Worm (Caenorhabditis elegans): ENCODE measurements around the gene B0391.14.

Gene B0391.14

ce11 chrV:15551642-15552041, 48.0 kb downstream of the B0391.14 start (continued):
- TF ChIP-seq F49E8.2 (tag; optimal IDR thresholded peaks at IDR 0.05; ENCODE audit: insufficient read depth) (peak; percentile 19), ztf-22 (GFP tag; optimal IDR thresholded peaks at IDR 0.05) (peak; percentile 36), ztf-25 (GFP tag; IDR thresholded peaks at IDR 0.05) (peak; percentile 58; the same call in 1 of the 2 replicates), rcor-1 (GFP tag; IDR thresholded peaks at IDR 0.05) (0 out of 2 replicates have a peak, but pooled peaks have one; percentile 43), ets-4 (GFP tag; optimal IDR thresholded peaks at IDR 0.05) (peak; percentile 18), pha-4 (tag; optimal IDR thresholded peaks at IDR 0.05) (no peak), snpc-1.1 (tag; optimal IDR thresholded peaks at IDR 0.05; ENCODE audit: insufficient read depth) (peak; percentile 19), Y56A3A.18 (GFP tag; IDR thresholded peaks at IDR 0.05) (peak; percentile 84; the same call in 1 of the 2 replicates), ama-1 (optimal IDR thresholded peaks at IDR 0.05) (no peak), ama-1 (GFP tag; optimal IDR thresholded peaks at IDR 0.05) (peak; percentile 22 to 32), ceh-40 (GFP tag; IDR thresholded peaks at IDR 0.05) (0 out of 2 replicates have a peak, but pooled peaks have one; percentile 12), ztf-18 (tag; optimal IDR thresholded peaks at IDR 0.05) (peak; percentile 57), madf-10 (tag; optimal IDR thresholded peaks at IDR 0.05) (peak; percentile 62), ZK185.1 (tag; optimal IDR thresholded peaks at IDR 0.05; ENCODE audit: poor library complexity, severe bottlenecking) (peak; percentile 34), F23B12.7 (tag; optimal IDR thresholded peaks at IDR 0.05; ENCODE audit: insufficient read depth) (peak; percentile 58), snpc-4 (GFP tag; optimal IDR thresholded peaks at IDR 0.05) (peak; percentile 47), snpc-4 (tag; optimal IDR thresholded peaks at IDR 0.05) (peak in 3 of 4 experiments; percentile 33 to 68 (median 43)), nhr-179 (tag; optimal IDR thresholded peaks at IDR 0.05) (peak; percentile 44), ztf-6 (GFP tag; IDR thresholded peaks at IDR 0.05) (0 out of 2 replicates have a peak, but pooled peaks have one; percentile 71), mcd-1 (GFP tag; IDR thresholded peaks at IDR 0.05) (peak; percentile 63), sea-2 (GFP tag; IDR thresholded peaks at IDR 0.05) (no peak), B0261.1 (tag; optimal IDR thresholded peaks at IDR 0.05) (peak; percentile 92), F55B11.4 (tag; optimal IDR thresholded peaks at IDR 0.05; ENCODE audit: borderline replicate concordance, insufficient read depth) (no peak), tbp1 (GFP tag; optimal IDR thresholded peaks at IDR 0.05) (peak; percentile 98), him-1 (tag; optimal IDR thresholded peaks at IDR 0.05) (peak; percentile 71), nhr-27 (tag; optimal IDR thresholded peaks at IDR 0.05) (no peak), F33H1.4 (GFP tag; IDR thresholded peaks at IDR 0.05) (peak; percentile 30; the same call in 1 of the 2 replicates), mel-28 (tag; optimal IDR thresholded peaks at IDR 0.05; ENCODE audit: borderline replicate concordance) (peak; percentile 34), egl-18 (GFP tag; IDR thresholded peaks at IDR 0.05) (no peak), cebp-1 (GFP tag; IDR thresholded peaks at IDR 0.05) (0 out of 2 replicates have a peak, but pooled peaks have one; percentile 20), cebp-1 (tag; optimal IDR thresholded peaks at IDR 0.05) (peak; percentile 62), F39B2.1 (GFP tag; IDR thresholded peaks at IDR 0.05) (no peak), hmg-20 (GFP tag; IDR thresholded peaks at IDR 0.05) (0 out of 2 replicates have a peak, but pooled peaks have one; percentile 6), ceh-79 (tag; optimal IDR thresholded peaks at IDR 0.05) (no peak), pbrm-1 (GFP tag; IDR thresholded peaks at IDR 0.05) (peak; percentile 62), hmg-1.2 (GFP tag; IDR thresholded peaks at IDR 0.05) (peak; percentile 81), B0035.1 (tag; optimal IDR thresholded peaks at IDR 0.05) (peak; percentile 31), F22D6.2 (tag; optimal IDR thresholded peaks at IDR 0.05) (no peak), snpc-1.3 (tag; optimal IDR thresholded peaks at IDR 0.05; ENCODE audit: insufficient read depth) (peak; percentile 67), Y95B8A.8 (GFP tag; IDR thresholded peaks at IDR 0.05) (no peak), B0336.3 (GFP tag; IDR thresholded peaks at IDR 0.05) (peak; percentile 43; the same call in 1 of the 2 replicates), mxl-1 (tag; optimal IDR thresholded peaks at IDR 0.05) (peak; percentile 33), madf-3 (GFP tag; IDR thresholded peaks at IDR 0.05) (no peak), chd-7 (tag; optimal IDR thresholded peaks at IDR 0.05) (peak; percentile 60), lin-40 (tag; optimal IDR thresholded peaks at IDR 0.05) (peak; percentile 47), sptf-2 (GFP tag; optimal IDR thresholded peaks at IDR 0.05) (no peak), dox-1 (GFP tag; IDR thresholded peaks at IDR 0.05) (peak; percentile 63), lsl-1 (GFP tag; optimal IDR thresholded peaks at IDR 0.05) (peak; percentile 30)

Measured in whole organism, young adult.